Fruit fly (Drosophila melanogaster): ENCODE results near the gene CG4839.

Gene CG4839

DNA sequence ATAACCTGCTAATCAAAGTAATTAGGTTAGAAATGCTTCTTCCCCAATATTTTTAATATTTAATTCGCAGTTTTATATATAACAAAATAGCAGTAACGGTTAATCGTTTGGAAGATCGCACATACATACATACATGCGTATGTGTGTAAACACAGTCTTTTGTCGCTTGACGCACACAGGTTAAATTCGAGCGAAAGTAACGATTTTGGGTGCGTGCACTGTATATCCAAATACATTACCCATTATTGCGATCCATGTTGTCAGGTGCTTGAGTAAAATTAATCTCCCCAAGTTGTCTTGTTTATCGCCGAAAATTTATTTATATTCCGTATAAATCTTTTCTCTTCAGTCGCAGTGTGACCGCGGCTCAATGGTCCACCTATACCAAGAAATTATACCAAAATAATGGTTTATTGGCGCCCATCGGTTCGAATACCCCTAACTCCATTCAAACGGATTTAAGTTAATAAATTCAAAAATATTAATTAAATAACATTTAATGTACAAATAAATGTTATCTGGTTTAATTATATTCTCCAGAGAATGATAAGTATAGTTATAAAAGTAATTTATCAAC is 59.4 kb downstream of the CG4839 start, which contains the start of gene CG34159:
CG34159 (minus strand) TSS at position 385 of the 577 bp plus-strand sequence.
- TF ChIP-seq noc (tag; optimal IDR thresholded peaks at IDR 0.05), result peak; percentile 13

DNA sequence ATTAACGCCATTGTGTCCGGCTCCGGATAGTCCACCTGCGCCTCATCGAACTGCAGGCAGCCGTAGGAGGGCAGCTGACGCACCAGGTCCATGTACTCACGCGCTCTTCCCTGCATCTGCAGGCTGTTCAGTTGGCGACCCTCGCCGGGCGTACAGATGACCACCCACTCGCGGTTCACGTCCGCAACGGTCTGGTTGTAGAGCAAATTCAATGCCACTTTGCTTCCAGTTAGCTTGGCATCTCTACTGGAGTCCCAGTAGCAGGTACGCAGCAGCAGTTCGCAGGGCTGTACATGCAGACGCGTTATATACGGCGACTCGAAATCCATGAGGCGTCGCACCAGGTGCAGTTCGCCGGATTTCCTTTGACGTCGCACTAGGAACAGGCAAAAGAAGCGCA is 61.4 kb downstream of the CG4839 start:
- TF ChIP-seq noc (tag; optimal IDR thresholded peaks at IDR 0.05), result no peak
